Fruit fly (Drosophila melanogaster) whole organism, embryonic: Measurements from ENCODE around the gene Os-C.

ENCODE experiments used
- Atf6 ChIP-seq: fragments of 200-800 bp; sonication (Bioruptor generic); IDR thresholded peaks from 2 replicates; pipeline ENCODE4 v1.3.6; 2022; ENCODE audit warnings: missing biosample characterization, missing genetic modification characterization
- C15 ChIP-seq: fragments of 200-800 bp; sonication (Bioruptor generic); IDR thresholded peaks from 3 replicates; pipeline ENCODE4 v1.3.6; 2022; ENCODE audit warnings: missing biosample characterization, missing genetic modification characterization
- CG10462 ChIP-seq: fragments of 200-800 bp; sonication (Bioruptor generic); optimal IDR thresholded peaks from 2 replicates; lab custom pipeline; 2016; ENCODE audit warnings: missing biosample characterization, missing genetic modification characterization
- CG10654 ChIP-seq: fragments of 200-800 bp; sonication (Bioruptor generic); optimal IDR thresholded peaks from 2 replicates; lab custom pipeline; 2016; ENCODE audit warnings: missing biosample characterization, missing genetic modification characterization
- CG12104 ChIP-seq: fragments of 200-800 bp; sonication (Bioruptor generic); optimal IDR thresholded peaks from 3 replicates; lab custom pipeline; 2016; ENCODE audit warnings: missing biosample characterization, missing genetic modification characterization
- CG1233 ChIP-seq: fragments of 200-800 bp; sonication (Bioruptor generic); optimal IDR thresholded peaks from 4 replicates; lab custom pipeline; 2018; ENCODE audit warnings: missing biosample characterization, mild to moderate bottlenecking, missing genetic modification characterization
- CG13894 ChIP-seq: fragments of 200-800 bp; sonication (Bioruptor generic); optimal IDR thresholded peaks from 3 replicates; lab custom pipeline; 2018; ENCODE audit warnings: missing biosample characterization, mild to moderate bottlenecking, missing genetic modification characterization, moderate library complexity
- CG14014 ChIP-seq: fragments of 200-800 bp; sonication (Bioruptor generic); IDR thresholded peaks from 2 replicates; pipeline ENCODE4 v1.3.6; 2022; ENCODE audit warnings: missing biosample characterization, missing genetic modification characterization
- CG17385 ChIP-seq: fragments of 200-800 bp; sonication (Bioruptor generic); optimal IDR thresholded peaks from 3 replicates; lab custom pipeline; 2018; ENCODE audit warnings: missing biosample characterization, mild to moderate bottlenecking, missing genetic modification characterization
- CG17568 ChIP-seq: fragments of 200-800 bp; sonication (Bioruptor generic); optimal IDR thresholded peaks from 2 replicates; lab custom pipeline; 2018; ENCODE audit warnings: missing biosample characterization, mild to moderate bottlenecking, missing genetic modification characterization, moderate library complexity
- CG18476 ChIP-seq: fragments of 200-800 bp; sonication (Bioruptor generic); optimal IDR thresholded peaks from 2 replicates; lab custom pipeline; 2016; ENCODE audit warnings: missing biosample characterization, mild to moderate bottlenecking, missing genetic modification characterization
- CG18599 ChIP-seq: fragments of 200-800 bp; sonication (Bioruptor generic); optimal IDR thresholded peaks from 3 replicates; lab custom pipeline; 2017; ENCODE audit warnings: missing biosample characterization, missing genetic modification characterization, mild to moderate bottlenecking, moderate library complexity, missing genetic modification reagents
- CG18619 ChIP-seq: fragments of 200-800 bp; sonication (Bioruptor generic); optimal IDR thresholded peaks from 3 replicates; lab custom pipeline; 2017; ENCODE audit warnings: missing biosample characterization, mild to moderate bottlenecking, missing genetic modification characterization
- CG2116 ChIP-seq: fragments of 200-800 bp; sonication (Bioruptor generic); optimal IDR thresholded peaks from 3 replicates; lab custom pipeline; 2018; ENCODE audit warnings: missing biosample characterization, mild to moderate bottlenecking, missing genetic modification characterization
- CG2678 ChIP-seq: fragments of 200-800 bp; sonication (Bioruptor generic); optimal IDR thresholded peaks from 3 replicates; lab custom pipeline; 2019; ENCODE audit warnings: missing biosample characterization, mild to moderate bottlenecking, missing genetic modification characterization, moderate library complexity
- CG3281 ChIP-seq: fragments of 200-800 bp; sonication (Bioruptor generic); optimal IDR thresholded peaks from 3 replicates; lab custom pipeline; 2017; ENCODE audit warnings: missing biosample characterization, mild to moderate bottlenecking, missing genetic modification characterization
- CG34422 ChIP-seq: fragments of 200-800 bp; sonication (Bioruptor generic); IDR thresholded peaks from 3 replicates; pipeline ENCODE4 v1.3.6; 2022; ENCODE audit warnings: missing biosample characterization, missing genetic modification characterization
- CG3838 ChIP-seq: fragments of 200-800 bp; sonication (Bioruptor generic); optimal IDR thresholded peaks from 3 replicates; lab custom pipeline; 2016; ENCODE audit warnings: missing biosample characterization, missing genetic modification characterization
- CG6813 ChIP-seq: fragments of 200-800 bp; sonication (Bioruptor generic); optimal IDR thresholded peaks from 2 replicates; lab custom pipeline; 2017; ENCODE audit warnings: missing biosample characterization, missing genetic modification characterization, mild to moderate bottlenecking, moderate library complexity, missing genetic modification reagents
- CG8765 ChIP-seq: fragments of 200-800 bp; sonication (Bioruptor generic); IDR thresholded peaks from 2 replicates; pipeline ENCODE4 v1.3.6; 2022; ENCODE audit warnings: missing biosample characterization, missing genetic modification characterization
- CG8924 ChIP-seq: fragments of 200-800 bp; optimal IDR thresholded peaks from 3 replicates; lab custom pipeline; 2019; ENCODE audit warnings: missing biosample characterization, mild to moderate bottlenecking, missing genetic modification characterization, moderate library complexity
- Elba2 ChIP-seq: fragments of 200-800 bp; sonication (Bioruptor generic); optimal IDR thresholded peaks from 3 replicates; lab custom pipeline; 2016; ENCODE audit warnings: missing biosample characterization, missing genetic modification characterization
- Ets65A ChIP-seq: fragments of 200-800 bp; sonication (Bioruptor generic); peaks from one replicate; lab custom pipeline; 2016; ENCODE audit warnings: missing biosample characterization, missing genetic modification characterization
- Fer2 ChIP-seq: fragments of 200-800 bp; sonication (Bioruptor generic); optimal IDR thresholded peaks from 2 replicates; lab custom pipeline; 2018; ENCODE audit warnings: missing biosample characterization, mild to moderate bottlenecking, missing genetic modification characterization, moderate library complexity
- Max ChIP-seq: fragments of 200-800 bp; sonication (Bioruptor generic); optimal IDR thresholded peaks from 2 replicates; lab custom pipeline; 2016; ENCODE audit warnings: missing biosample characterization, mild to moderate bottlenecking, missing genetic modification characterization
- NK7.1 ChIP-seq: fragments of 200-800 bp; sonication (Bioruptor generic); optimal IDR thresholded peaks from 3 replicates; lab custom pipeline; 2016; ENCODE audit warnings: missing biosample characterization, missing genetic modification characterization
- Sin3A ChIP-seq: fragments of >200 bp; optimal IDR thresholded peaks from 2 replicates; lab custom pipeline; 2018
- Six4 ChIP-seq: fragments of 200-800 bp; sonication (Bioruptor generic); optimal IDR thresholded peaks from 2 replicates; lab custom pipeline; 2016; ENCODE audit warnings: missing biosample characterization, missing genetic modification characterization
- Sry-β ChIP-seq: fragments of 200-800 bp; sonication (Bioruptor generic); optimal IDR thresholded peaks from 2 replicates; lab custom pipeline; 2018; ENCODE audit warnings: missing biosample characterization, mild to moderate bottlenecking, missing genetic modification characterization, moderate library complexity
- amos ChIP-seq: fragments of 200-800 bp; sonication (Bioruptor generic); IDR thresholded peaks from 2 replicates; pipeline ENCODE4 v1.3.6; 2022; ENCODE audit warnings: missing biosample characterization, missing genetic modification characterization; ENCODE audit not compliant: partially characterized antibody
- cg ChIP-seq: fragments of 200-800 bp; sonication (Bioruptor generic); optimal IDR thresholded peaks from 3 replicates; lab custom pipeline; 2019; ENCODE audit warnings: missing biosample characterization, mild to moderate bottlenecking, missing genetic modification characterization, moderate library complexity
- dmrt11E ChIP-seq: fragments of 200-800 bp; sonication (Bioruptor generic); optimal IDR thresholded peaks from 3 replicates; lab custom pipeline; 2018; ENCODE audit warnings: missing biosample characterization, mild to moderate bottlenecking, missing genetic modification characterization, moderate library complexity
- dmrt99B ChIP-seq: fragments of 200-800 bp; sonication (Bioruptor generic); optimal IDR thresholded peaks from 2 replicates; lab custom pipeline; 2018; ENCODE audit warnings: missing biosample characterization, mild to moderate bottlenecking, missing genetic modification characterization, moderate library complexity
- gce ChIP-seq: fragments of 200-800 bp; sonication (Bioruptor generic); IDR thresholded peaks from 3 replicates; pipeline ENCODE4 v1.3.6; 2022; ENCODE audit warnings: missing biosample characterization, missing genetic modification characterization
- gem ChIP-seq: fragments of 200-800 bp; sonication (Bioruptor generic); optimal IDR thresholded peaks from 2 replicates; lab custom pipeline; 2019; ENCODE audit warnings: missing biosample characterization, mild to moderate bottlenecking, missing genetic modification characterization, moderate library complexity
- hb ChIP-seq: fragments of 200-800 bp; sonication (Bioruptor generic); IDR thresholded peaks from 3 replicates; pipeline ENCODE4 v1.3.6; 2022; ENCODE audit warnings: missing biosample characterization, missing genetic modification characterization; ENCODE audit not compliant: partially characterized antibody
- her ChIP-seq: fragments of 200-800 bp; sonication (Bioruptor generic); optimal IDR thresholded peaks from 2 replicates; lab custom pipeline; 2016; ENCODE audit warnings: missing biosample characterization, missing genetic modification characterization
- nerfin-2 ChIP-seq: fragments of 200-800 bp; sonication (Bioruptor generic); IDR thresholded peaks from 2 replicates; pipeline ENCODE4 v1.3.6; 2022; ENCODE audit warnings: missing biosample characterization, missing genetic modification characterization; ENCODE audit not compliant: partially characterized antibody
- pan ChIP-seq, 4 experiments: fragments of >200 bp in 3 of 4; fragments of 200-800 bp in 1 of 4; sonication (Bioruptor generic) in 1 of 4; optimal IDR thresholded peaks in 3 of 4; IDR thresholded peaks in 1 of 4; 2 replicates each; pipeline versions ENCODE4 v1.3.6 to Lab custom; 2017 to 2022; ENCODE audit warnings: missing biosample characterization in 2 of 4, missing genetic modification characterization in 2 of 4, mixed read lengths in 1 of 4
- pfk ChIP-seq: fragments of 200-800 bp; sonication (Bioruptor generic); optimal IDR thresholded peaks from 2 replicates; lab custom pipeline; 2018; ENCODE audit warnings: missing biosample characterization, mild to moderate bottlenecking, missing genetic modification characterization, moderate library complexity
- pros ChIP-seq: fragments of 200-800 bp; sonication (Bioruptor generic); optimal IDR thresholded peaks from 3 replicates; lab custom pipeline; 2019; ENCODE audit warnings: missing biosample characterization, mild to moderate bottlenecking, missing genetic modification characterization, moderate library complexity
- psq ChIP-seq: fragments of 200-800 bp; sonication (Bioruptor generic); optimal IDR thresholded peaks from 2 replicates; lab custom pipeline; 2017; ENCODE audit warnings: missing biosample characterization, missing genetic modification characterization
- repo ChIP-seq: fragments of 200-800 bp; sonication (Bioruptor generic); optimal IDR thresholded peaks from 2 replicates; lab custom pipeline; 2016; ENCODE audit warnings: missing biosample characterization, missing genetic modification characterization
- salm ChIP-seq: fragments of 200-800 bp; sonication (Bioruptor generic); optimal IDR thresholded peaks from 2 replicates; lab custom pipeline; 2018; ENCODE audit warnings: missing biosample characterization, mild to moderate bottlenecking, missing genetic modification characterization
- sens-2 ChIP-seq: fragments of 200-800 bp; sonication (Bioruptor generic); IDR thresholded peaks from 2 replicates; pipeline ENCODE4 v1.3.6; 2022; ENCODE audit warnings: missing biosample characterization, missing genetic modification characterization
- seq ChIP-seq: fragments of 200-800 bp; sonication (Bioruptor generic); IDR thresholded peaks from 2 replicates; pipeline ENCODE4 v1.3.6; 2022; ENCODE audit warnings: missing biosample characterization, missing genetic modification characterization
- unc-4 ChIP-seq: fragments of 200-800 bp; sonication (Bioruptor generic); IDR thresholded peaks from 2 replicates; pipeline ENCODE4 v1.3.6; 2022; ENCODE audit warnings: missing biosample characterization, missing genetic modification characterization; ENCODE audit not compliant: partially characterized antibody
- vvl ChIP-seq: fragments of 200-800 bp; sonication (Bioruptor generic); IDR thresholded peaks from 2 replicates; pipeline ENCODE4 v1.3.6; 2022; ENCODE audit warnings: missing biosample characterization, missing genetic modification characterization
- zen2 ChIP-seq: fragments of 200-800 bp; sonication (Bioruptor generic); IDR thresholded peaks from 3 replicates; pipeline ENCODE4 v1.3.6; 2022; ENCODE audit warnings: missing biosample characterization, missing genetic modification characterization; ENCODE audit not compliant: partially characterized antibody

Gene Os-C

dm6 chr3R:7962778-7963494, 15.8 kb upstream of the Os-C start (continued):
- TF ChIP-seq CG18619 (GFP tag; lab: Kevin White, UChicago) (peak; percentile 58), CG3838 (GFP tag; lab: Kevin White, UChicago) (no peak), gce (GFP tag; lab: Robert Waterston, UW) (no peak), pros (GFP tag; lab: Kevin White, UChicago) (no peak), hb (GFP tag; lab: Robert Waterston, UW) (0 out of 3 replicates have a peak, but pooled peaks have one; percentile 10), CG8765 (GFP tag; lab: Robert Waterston, UW) (peak; percentile 59; the same call in 1 of the 2 replicates), CG2116 (peak; percentile 25), CG17385 (GFP tag; lab: Kevin White, UChicago) (peak; percentile 27), repo (GFP tag; lab: Kevin White, UChicago) (no peak), sens-2 (no peak), psq (GFP tag; lab: Kevin White, UChicago) (no peak), CG34422 (no peak), Elba2 (GFP tag; lab: Kevin White, UChicago) (no peak), her (GFP tag; lab: Kevin White, UChicago) (no peak), C15 (GFP tag; lab: Robert Waterston, UW) (no peak), CG14014 (GFP tag; lab: Robert Waterston, UW) (no peak), unc-4 (GFP tag; lab: Robert Waterston, UW) (no peak), Sin3A (no peak), CG17568 (GFP tag; lab: Kevin White, UChicago) (no peak), pan (optimal IDR thresholded peaks at IDR 0.05; lab: Kevin White, UChicago) (no peak), pan (GFP tag; optimal IDR thresholded peaks at IDR 0.05 in 1 of 2, IDR thresholded peaks at IDR 0.05 in 1 of 2) (no peak), CG18476 (GFP tag; lab: Kevin White, UChicago) (no peak), CG3281 (GFP tag; lab: Kevin White, UChicago) (no peak), Ets65A (peak; percentile 10), dmrt11E (peak; percentile 84), CG13894 (tag; lab: Kevin White, UChicago) (no peak), Max (GFP tag; lab: Kevin White, UChicago) (peak; percentile 20), CG12104 (GFP tag; lab: Kevin White, UChicago) (peak; percentile 40), NK7.1 (GFP tag; lab: Kevin White, UChicago) (no peak), cg (peak; percentile 91), Sry-β (peak; percentile 13), CG2678 (tag; lab: Kevin White, UChicago) (no peak), CG18599 (GFP tag; lab: Kevin White, UChicago) (no peak), CG10654 (peak; percentile 3), Atf6 (GFP tag; lab: Robert Waterston, UW) (no peak), dmrt99B (tag; lab: Kevin White, UChicago) (peak; percentile 66), CG1233 (GFP tag; lab: Kevin White, UChicago) (peak; percentile 52), vvl (no peak), pfk (GFP tag; lab: Kevin White, UChicago) (no peak), seq (GFP tag; lab: Robert Waterston, UW) (no peak), amos (GFP tag; lab: Robert Waterston, UW) (no peak), Fer2 (tag; lab: Kevin White, UChicago) (no peak), nerfin-2 (GFP tag; lab: Robert Waterston, UW) (no peak), CG6813 (peak; percentile 4), CG10462 (GFP tag; lab: Kevin White, UChicago) (peak; percentile 22), salm (tag; lab: Kevin White, UChicago) (no peak), gem (peak; percentile 79), CG8924 (peak; percentile 47), zen2 (no peak), Six4 (GFP tag; lab: Kevin White, UChicago) (peak; percentile 34)
